Worm (Caenorhabditis elegans) whole organism, L4 larva: ENCODE measurements around the gene Y53F4B.9.

ENCODE experiments used
- F26F4.8 ChIP-seq: fragments of 200-800 bp; sonication (Bioruptor generic); conservative IDR thresholded peaks from 2 replicates; pipeline ENCODE4 v1.3.6; 2022; ENCODE audit warnings: missing genetic modification characterization, missing compliant biosample characterization
- F49E8.2 ChIP-seq: sonication (generic microtip); optimal IDR thresholded peaks from 2 replicates; lab custom pipeline; 2016; ENCODE audit warnings: missing compliant biosample characterization, mild to moderate bottlenecking, missing genetic modification characterization, borderline replicate concordance
- T26A8.4 ChIP-seq: fragments of 200-800 bp; sonication (Bioruptor generic); IDR thresholded peaks from 2 replicates; pipeline ENCODE4 v1.3.6; 2022; ENCODE audit warnings: missing genetic modification characterization, missing compliant biosample characterization
- Y48G9A.11 ChIP-seq: fragments of 200-800 bp; sonication (Bioruptor generic); IDR thresholded peaks from 2 replicates; pipeline ENCODE4 v1.3.6; 2022; ENCODE audit warnings: missing genetic modification reagents, missing genetic modification characterization, missing compliant biosample characterization
- Y5F2A.4 ChIP-seq: fragments of 200-800 bp; sonication (Bioruptor generic); optimal IDR thresholded peaks from 2 replicates; lab custom pipeline; 2018; ENCODE audit warnings: mild to moderate bottlenecking, missing genetic modification characterization, missing compliant biosample characterization
- ZK546.5 ChIP-seq, 2 experiments: sonication (generic microtip); optimal IDR thresholded peaks; 2 replicates each; lab custom pipeline; 2017; ENCODE audit warnings: missing biosample characterization in 2 of 2, missing genetic modification characterization in 2 of 2
- arid-1 ChIP-seq: fragments of 200-800 bp; sonication (Bioruptor generic); conservative IDR thresholded peaks from 2 replicates; pipeline ENCODE4 v1.3.6; 2022; ENCODE audit warnings: missing genetic modification reagents, missing genetic modification characterization, missing compliant biosample characterization
- ceh-20 ChIP-seq: fragments of 200-800 bp; sonication (Bioruptor generic); IDR thresholded peaks from 2 replicates; pipeline ENCODE4 v1.3.6; 2022; ENCODE audit warnings: missing genetic modification reagents, missing genetic modification characterization, missing compliant biosample characterization
- ceh-62 ChIP-seq: sonication (generic microtip); optimal IDR thresholded peaks from 2 replicates; lab custom pipeline; 2017; ENCODE audit warnings: missing biosample characterization, missing genetic modification characterization
- ceh-82 ChIP-seq: sonication (generic microtip); optimal IDR thresholded peaks from 2 replicates; lab custom pipeline; 2017; ENCODE audit warnings: missing biosample characterization, missing genetic modification characterization
- ces-1 ChIP-seq: fragments of 150-350 bp; sonication (generic microtip); optimal IDR thresholded peaks from 4 replicates; lab custom pipeline; 2014; ENCODE audit warnings: missing biosample characterization, missing genetic modification reagents, missing genetic modification characterization
- cey-2 ChIP-seq: sonication (generic microtip); optimal IDR thresholded peaks from 3 replicates; lab custom pipeline; 2017; ENCODE audit warnings: missing genetic modification characterization, mild to moderate bottlenecking, missing compliant biosample characterization, antibody characterized with exemption, borderline replicate concordance; ENCODE audit not compliant: insufficient read depth
- ctbp-1 ChIP-seq: fragments of 200-800 bp; sonication (Bioruptor generic); IDR thresholded peaks from 2 replicates; pipeline ENCODE4 v1.3.6; 2022; ENCODE audit warnings: missing genetic modification reagents, missing genetic modification characterization, missing compliant biosample characterization
- daf-12 ChIP-seq: fragments of 150-350 bp; optimal IDR thresholded peaks from 2 replicates; lab custom pipeline; 2014; ENCODE audit warnings: missing biosample characterization, missing genetic modification reagents, missing genetic modification characterization
- daf-16 ChIP-seq, 3 experiments: sonication (generic microtip); optimal IDR thresholded peaks; 2 replicates each; lab custom pipeline; 2016 to 2017; ENCODE audit warnings: missing genetic modification characterization in 3 of 3, missing genetic modification reagents in 3 of 3, mild to moderate bottlenecking in 2 of 3, missing compliant biosample characterization in 2 of 3, missing biosample characterization in 1 of 3, moderate library complexity in 1 of 3
- daf-8 ChIP-seq: fragments of 200-800 bp; sonication (Bioruptor generic); IDR thresholded peaks from 2 replicates; pipeline ENCODE4 v1.3.6; 2022; ENCODE audit warnings: missing genetic modification characterization, missing compliant biosample characterization
- dmd-8 ChIP-seq: fragments of 200-800 bp; sonication (Bioruptor generic); IDR thresholded peaks from 2 replicates; pipeline ENCODE4 v1.3.6; 2022; ENCODE audit warnings: missing genetic modification characterization, missing compliant biosample characterization
- duxl-1 ChIP-seq: sonication (generic microtip); optimal IDR thresholded peaks from 2 replicates; lab custom pipeline; 2016; ENCODE audit warnings: mild to moderate bottlenecking, missing genetic modification characterization, moderate library complexity, missing compliant biosample characterization; ENCODE audit not compliant: poor library complexity
- egl-43 ChIP-seq: fragments of 200-800 bp; sonication (Bioruptor generic); IDR thresholded peaks from 2 replicates; pipeline ENCODE4 v1.3.6; 2022; ENCODE audit warnings: missing genetic modification reagents, missing genetic modification characterization, missing compliant biosample characterization
- fkh-10 ChIP-seq: fragments of 150-350 bp; optimal IDR thresholded peaks from 2 replicates; lab custom pipeline; 2014; ENCODE audit warnings: missing biosample characterization, missing genetic modification reagents, missing genetic modification characterization
- fos-1 ChIP-seq: fragments of 150-350 bp; optimal IDR thresholded peaks from 2 replicates; lab custom pipeline; 2014; ENCODE audit warnings: missing biosample characterization, missing genetic modification characterization
- hlh-11 ChIP-seq: fragments of 200-800 bp; sonication (Bioruptor generic); optimal IDR thresholded peaks from 2 replicates; lab custom pipeline; 2018; ENCODE audit warnings: mild to moderate bottlenecking, missing genetic modification characterization, missing compliant biosample characterization
- lin-1 ChIP-seq: fragments of 200-800 bp; sonication (Bioruptor generic); IDR thresholded peaks from 2 replicates; pipeline ENCODE4 v1.3.6; 2022; ENCODE audit warnings: missing genetic modification reagents, missing genetic modification characterization, missing compliant biosample characterization
- lin-13 ChIP-seq: fragments of 150-350 bp; optimal IDR thresholded peaks from 2 replicates; lab custom pipeline; 2014; ENCODE audit warnings: missing biosample characterization, missing genetic modification reagents, missing genetic modification characterization
- lsy-2 ChIP-seq, 2 experiments: fragments of 150-350 bp in 1 of 2; sonication (generic microtip) in 1 of 2; optimal IDR thresholded peaks; 2 replicates each; lab custom pipeline; 2014 to 2017; ENCODE audit warnings: missing biosample characterization in 2 of 2, missing genetic modification characterization in 2 of 2
- mdl-1 ChIP-seq, 2 experiments: fragments of 150-350 bp in 1 of 2; sonication (generic microtip) in 1 of 2; optimal IDR thresholded peaks; 2 replicates each; lab custom pipeline; 2014 to 2017; ENCODE audit warnings: missing biosample characterization in 2 of 2, missing genetic modification characterization in 2 of 2
- mep-1 ChIP-seq: fragments of 150-350 bp; sonication (generic microtip); optimal IDR thresholded peaks from 3 replicates; lab custom pipeline; 2014; ENCODE audit warnings: missing biosample characterization, missing genetic modification characterization
- mxl-2 ChIP-seq: fragments of 200-800 bp; sonication (Bioruptor generic); conservative IDR thresholded peaks from 2 replicates; pipeline ENCODE4 v1.3.6; 2022; ENCODE audit warnings: missing genetic modification reagents, missing genetic modification characterization, missing compliant biosample characterization
- nhr-102 ChIP-seq: sonication (generic microtip); optimal IDR thresholded peaks from 2 replicates; lab custom pipeline; 2016; ENCODE audit warnings: mild to moderate bottlenecking, missing genetic modification characterization, moderate library complexity, missing compliant biosample characterization
- nhr-111 ChIP-seq: fragments of 200-800 bp; sonication (Bioruptor generic); optimal IDR thresholded peaks from 2 replicates; lab custom pipeline; 2018; ENCODE audit warnings: mild to moderate bottlenecking, missing genetic modification characterization, missing compliant biosample characterization
- nhr-237 ChIP-seq: sonication (generic microtip); optimal IDR thresholded peaks from 2 replicates; lab custom pipeline; 2017; ENCODE audit warnings: missing biosample characterization, missing genetic modification characterization
- nhr-25 ChIP-seq: sonication (generic microtip); optimal IDR thresholded peaks from 2 replicates; lab custom pipeline; 2017; ENCODE audit warnings: missing genetic modification characterization, mild to moderate bottlenecking, missing compliant biosample characterization, antibody characterized with exemption, moderate library complexity, borderline replicate concordance; ENCODE audit not compliant: insufficient read depth
- nhr-41 ChIP-seq: fragments of 200-800 bp; sonication (Bioruptor generic); IDR thresholded peaks from 2 replicates; pipeline ENCODE4 v1.3.6; 2022; ENCODE audit warnings: missing genetic modification reagents, missing genetic modification characterization, missing compliant biosample characterization
- nhr-42 ChIP-seq: fragments of 200-800 bp; sonication (Bioruptor generic); IDR thresholded peaks from 2 replicates; pipeline ENCODE4 v1.3.6; 2022; ENCODE audit warnings: missing genetic modification characterization, missing compliant biosample characterization
- nhr-76 ChIP-seq: fragments of 150-350 bp; optimal IDR thresholded peaks from 2 replicates; lab custom pipeline; 2014; ENCODE audit warnings: missing biosample characterization, missing genetic modification characterization
- pha-4 ChIP-seq, 2 experiments: fragments of 150-350 bp in 1 of 2; fragments of 200-800 bp in 1 of 2; sonication (Bioruptor generic) in 1 of 2; IDR thresholded peaks in 1 of 2; optimal IDR thresholded peaks in 1 of 2; 2 replicates each; pipeline versions ENCODE4 v1.3.6 to Lab custom; 2014 to 2022; ENCODE audit warnings: missing genetic modification characterization in 2 of 2, missing genetic modification reagents in 2 of 2, missing biosample characterization in 1 of 2, missing compliant biosample characterization in 1 of 2
- pqm-1 ChIP-seq: sonication (generic microtip); optimal IDR thresholded peaks from 2 replicates; lab custom pipeline; 2017; ENCODE audit warnings: missing biosample characterization, missing genetic modification characterization
- rbr-2 ChIP-seq: sonication (generic microtip); optimal IDR thresholded peaks from 2 replicates; lab custom pipeline; 2016; ENCODE audit warnings: missing genotype, missing genetic modification characterization, missing compliant biosample characterization
- set-16 ChIP-seq: fragments of 200-800 bp; sonication (Bioruptor generic); IDR thresholded peaks from 2 replicates; pipeline ENCODE4 v1.3.6; 2022; ENCODE audit warnings: missing genetic modification reagents, missing genetic modification characterization, missing compliant biosample characterization
- snpc-4 ChIP-seq: fragments of 150-350 bp; optimal IDR thresholded peaks from 2 replicates; lab custom pipeline; 2014; ENCODE audit warnings: missing biosample characterization, missing genetic modification characterization
- spr-1 ChIP-seq: sonication (generic microtip); optimal IDR thresholded peaks from 2 replicates; lab custom pipeline; 2016; ENCODE audit warnings: mild to moderate bottlenecking, missing genetic modification characterization, missing compliant biosample characterization
- spr-3 ChIP-seq: fragments of 200-800 bp; sonication (Bioruptor generic); optimal IDR thresholded peaks from 2 replicates; lab custom pipeline; 2018; ENCODE audit warnings: mild to moderate bottlenecking, missing genetic modification characterization, missing compliant biosample characterization
- unc-130 ChIP-seq: sonication (generic microtip); optimal IDR thresholded peaks from 2 replicates; lab custom pipeline; 2016; ENCODE audit warnings: missing genetic modification reagents, missing genetic modification characterization, missing compliant biosample characterization
- unc-62 ChIP-seq, 3 experiments: fragments of 150-350 bp in 1 of 3; sonication (generic microtip); optimal IDR thresholded peaks in 2 of 3; peaks in 1 of 3; 1 replicate in 1 of 3; 2 replicates in 2 of 3; lab custom pipeline; 2014 to 2017; ENCODE audit warnings: missing biosample characterization in 3 of 3, missing genetic modification characterization in 3 of 3, missing genetic modification reagents in 3 of 3, missing genotype in 1 of 3
- zag-1 ChIP-seq: fragments of 150-350 bp; optimal IDR thresholded peaks from 2 replicates; lab custom pipeline; 2014; ENCODE audit warnings: missing biosample characterization, missing genetic modification characterization
- zfp-2 ChIP-seq: sonication (generic microtip); optimal IDR thresholded peaks from 2 replicates; lab custom pipeline; 2016; ENCODE audit warnings: mild to moderate bottlenecking, missing genetic modification characterization, missing compliant biosample characterization
- zfp-3 ChIP-seq: fragments of 200-800 bp; sonication (Bioruptor generic); conservative IDR thresholded peaks from 2 replicates; pipeline ENCODE4 v1.3.6; 2022; ENCODE audit warnings: missing genetic modification reagents, missing genetic modification characterization, missing compliant biosample characterization
- zip-2 ChIP-seq: fragments of 150-350 bp; optimal IDR thresholded peaks from 2 replicates; lab custom pipeline; 2014; ENCODE audit warnings: missing biosample characterization, missing genetic modification characterization

The Y53F4B.9 gene

DNA sequence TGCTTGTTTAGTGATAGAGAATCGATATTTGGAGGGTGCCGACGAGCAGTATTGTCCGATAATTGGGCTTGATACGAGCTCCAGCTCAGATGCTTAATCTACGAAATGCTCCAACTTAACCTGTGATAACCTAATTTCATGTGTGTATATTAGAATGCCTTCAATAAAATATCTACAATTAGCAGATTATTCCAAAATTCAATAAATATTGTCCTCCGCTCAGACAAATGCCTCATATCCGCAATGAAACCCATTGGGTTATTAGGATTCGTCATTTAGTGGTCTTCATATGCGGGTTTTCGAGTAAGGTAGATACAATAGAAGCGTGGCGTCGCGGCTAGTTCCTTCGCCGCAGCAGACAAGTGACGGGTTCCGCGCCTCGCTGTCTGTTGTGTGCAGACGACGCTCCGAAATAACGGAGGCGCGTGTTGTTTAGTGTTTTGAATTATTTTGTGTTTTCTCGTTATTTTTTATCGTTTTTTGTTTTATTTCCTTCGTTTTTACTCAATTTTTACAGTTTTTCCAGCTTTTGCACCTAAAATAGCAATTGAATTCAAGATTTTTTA is 15.5 kb upstream of the Y53F4B.9 start, which contains the start of gene cmtr-1 (continued):
- TF ChIP-seq Y5F2A.4 (GFP tag; lab: Kevin White, UChicago) (peak; percentile 48), egl-43 (GFP tag; lab: Robert Waterston, UW) (peak; percentile 92), fkh-10 (GFP tag; lab: Kevin White, UChicago) (peak; percentile 83), nhr-102 (tag; lab: Kevin White, UChicago) (peak; percentile 96), zag-1 (tag; lab: Kevin White, UChicago) (no peak), nhr-42 (GFP tag; lab: Robert Waterston, UW) (peak; percentile 98), ceh-82 (tag; lab: Kevin White, UChicago) (no peak), daf-16 (GFP tag; optimal IDR thresholded peaks at IDR 0.05; lab: Kevin White, UChicago) (peak; percentile 82 to 93), daf-16 (tag; optimal IDR thresholded peaks at IDR 0.05; lab: Kevin White, UChicago) (peak; percentile 92), lin-1 (GFP tag; lab: Robert Waterston, UW) (peak; percentile 95), Y48G9A.11 (GFP tag; lab: Robert Waterston, UW) (peak; percentile 100), nhr-237 (tag; lab: Kevin White, UChicago) (peak; percentile 33), pqm-1 (tag; lab: Kevin White, UChicago) (peak; percentile 50), mdl-1 (tag; optimal IDR thresholded peaks at IDR 0.05; lab: Kevin White, UChicago) (peak; percentile 57 to 77), set-16 (GFP tag; lab: Robert Waterston, UW) (peak; percentile 60; the same call in 1 of the 2 replicates), snpc-4 (peak; percentile 100), F26F4.8 (GFP tag; lab: Robert Waterston, UW) (no peak), ceh-20 (GFP tag; lab: Robert Waterston, UW) (peak; percentile 87), mep-1 (tag; lab: Kevin White, UChicago) (peak; percentile 98), spr-3 (GFP tag; lab: Kevin White, UChicago) (peak; percentile 95), nhr-25 (peak; percentile 72), unc-62 (GFP tag; optimal IDR thresholded peaks at IDR 0.05 in 1 of 2; lab: Kevin White, UChicago) (peak; percentile 24 to 97), unc-62 (tag; optimal IDR thresholded peaks at IDR 0.05; lab: Kevin White, UChicago) (no peak), daf-12 (tag; lab: Kevin White, UChicago) (no peak), ces-1 (peak; percentile 15), rbr-2 (tag; lab: Kevin White, UChicago) (peak; percentile 96), unc-130 (GFP tag; lab: Kevin White, UChicago) (peak; percentile 93), zfp-2 (peak; percentile 81), lin-13 (GFP tag; lab: Kevin White, UChicago) (peak; percentile 96), hlh-11 (tag; lab: Kevin White, UChicago) (peak; percentile 94), daf-8 (GFP tag; lab: Robert Waterston, UW) (no peak), nhr-76 (tag; lab: Kevin White, UChicago) (no peak), arid-1 (peak; percentile 96), T26A8.4 (GFP tag; lab: Robert Waterston, UW) (peak; percentile 97), ctbp-1 (GFP tag; lab: Robert Waterston, UW) (peak; percentile 80), ZK546.5 (tag; optimal IDR thresholded peaks at IDR 0.05; lab: Kevin White, UChicago) (peak; percentile 38 to 39), lsy-2 (tag; optimal IDR thresholded peaks at IDR 0.05; lab: Kevin White, UChicago) (peak; percentile 81 to 95), zip-2 (tag; lab: Kevin White, UChicago) (peak; percentile 84), ceh-62 (tag; lab: Kevin White, UChicago) (no peak), dmd-8 (GFP tag; lab: Robert Waterston, UW) (peak; percentile 66; the same call in 1 of the 2 replicates), nhr-41 (GFP tag; lab: Robert Waterston, UW) (peak; percentile 84), pha-4 (GFP tag; IDR thresholded peaks at IDR 0.05; lab: Robert Waterston, UW) (peak; percentile 91), pha-4 (tag; optimal IDR thresholded peaks at IDR 0.05; lab: Kevin White, UChicago) (no peak), cey-2 (no peak), F49E8.2 (tag; lab: Kevin White, UChicago) (peak; percentile 97), zfp-3 (peak; percentile 92), duxl-1 (tag; lab: Kevin White, UChicago) (peak; percentile 95), spr-1 (tag; lab: Kevin White, UChicago) (peak; percentile 95), nhr-111 (GFP tag; lab: Kevin White, UChicago) (peak; percentile 25), mxl-2 (peak; percentile 29; the same call in 1 of the 2 replicates), fos-1 (tag; lab: Kevin White, UChicago) (no peak)
